Worm (Caenorhabditis elegans) whole organism, mixed stage, embryonic: ENCODE measurements around the gene C33E10.10.

Source experiments
- ces-1 ChIP-seq: fragments of 150-350 bp; optimal IDR thresholded peaks from 2 replicates; lab custom pipeline; 2014; ENCODE audit warnings: missing biosample characterization, missing genetic modification reagents, missing genetic modification characterization
- ham-2 ChIP-seq: fragments of 200-800 bp; sonication (Bioruptor generic); optimal IDR thresholded peaks from 2 replicates; lab custom pipeline; 2018; ENCODE audit warnings: mild to moderate bottlenecking, missing genetic modification characterization, missing compliant biosample characterization
- pha-4 ChIP-seq: fragments of 150-350 bp; optimal IDR thresholded peaks from 2 replicates; lab custom pipeline; 2018; ENCODE audit warnings: missing biosample characterization, missing genetic modification reagents, missing genetic modification characterization
- sptf-1 ChIP-seq: sonication (generic microtip); optimal IDR thresholded peaks from 2 replicates; lab custom pipeline; 2017; ENCODE audit warnings: mild to moderate bottlenecking, missing genetic modification characterization, moderate library complexity, missing compliant biosample characterization
- tbx-8 ChIP-seq: fragments of 200-800 bp; sonication (Bioruptor generic); optimal IDR thresholded peaks from 2 replicates; lab custom pipeline; 2018; ENCODE audit warnings: mild to moderate bottlenecking, missing genetic modification characterization, moderate library complexity, missing compliant biosample characterization

ce11 chrX:17288378-17288777 is 13.4 kb downstream of the C33E10.10 start:
- no peak for TF ChIP-seq ham-2
- no peak for TF ChIP-seq tbx-8 (GFP tag; lab: Kevin White, UChicago)
- no peak for TF ChIP-seq ces-1 (GFP tag; lab: Kevin White, UChicago)
- TF ChIP-seq sptf-1 (tag; lab: Kevin White, UChicago): no peak
- no peak for TF ChIP-seq pha-4 (tag; lab: Kevin White, UChicago)
